Worm (Caenorhabditis elegans) whole organism, young adult: Measurements from ENCODE around the gene nhr-255.

ENCODE experiments used
- B0019.2 ChIP-seq: fragments of 200-800 bp; sonication (Bioruptor generic); conservative IDR thresholded peaks from 2 replicates; pipeline ENCODE4 v1.3.6; 2022; ENCODE audit warnings: missing genetic modification reagents, missing genetic modification characterization, missing compliant biosample characterization
- D2030.7 ChIP-seq: fragments of 200-800 bp; sonication (Bioruptor generic); IDR thresholded peaks from 2 replicates; pipeline ENCODE4 v1.3.6; 2022; ENCODE audit warnings: missing genetic modification reagents, missing genetic modification characterization, missing compliant biosample characterization
- F33H1.4 ChIP-seq: fragments of 200-800 bp; sonication (Bioruptor generic); IDR thresholded peaks from 2 replicates; pipeline ENCODE4 v1.3.6; 2022; ENCODE audit warnings: missing genetic modification reagents, missing genetic modification characterization, missing compliant biosample characterization
- F52B5.7 ChIP-seq: sonication (generic microtip); optimal IDR thresholded peaks from 2 replicates; lab custom pipeline; 2016; ENCODE audit warnings: mild to moderate bottlenecking, missing genetic modification characterization, missing compliant biosample characterization
- F55B11.4 ChIP-seq: sonication (generic microtip); optimal IDR thresholded peaks from 2 replicates; lab custom pipeline; 2016; ENCODE audit warnings: missing compliant biosample characterization, missing genetic modification characterization, borderline replicate concordance; ENCODE audit not compliant: insufficient read depth
- T07F8.4 ChIP-seq: sonication (generic microtip); optimal IDR thresholded peaks from 2 replicates; lab custom pipeline; 2016; ENCODE audit warnings: mild to moderate bottlenecking, missing genetic modification characterization, moderate library complexity, missing compliant biosample characterization
- T26A5.8 ChIP-seq: sonication (generic microtip); optimal IDR thresholded peaks from 2 replicates; lab custom pipeline; 2016; ENCODE audit warnings: missing genetic modification characterization, missing compliant biosample characterization
- Y67H2A.10 ChIP-seq: fragments of 200-800 bp; sonication (Bioruptor generic); conservative IDR thresholded peaks from 2 replicates; pipeline ENCODE4 v1.3.6; 2022; ENCODE audit warnings: missing genetic modification reagents, missing genetic modification characterization, missing compliant biosample characterization
- Y79H2A.3 ChIP-seq: fragments of 200-800 bp; sonication (Bioruptor generic); conservative IDR thresholded peaks from 2 replicates; pipeline ENCODE4 v1.3.6; 2022; ENCODE audit warnings: missing genetic modification reagents, missing genetic modification characterization, missing compliant biosample characterization
- Y95B8A.8 ChIP-seq: fragments of 200-800 bp; sonication (Bioruptor generic); IDR thresholded peaks from 2 replicates; pipeline ENCODE4 v1.3.6; 2022; ENCODE audit warnings: missing genetic modification reagents, missing genetic modification characterization, missing compliant biosample characterization
- athp-1 ChIP-seq: sonication (generic microtip); optimal IDR thresholded peaks from 2 replicates; lab custom pipeline; 2017; ENCODE audit warnings: mild to moderate bottlenecking, missing genetic modification characterization, missing compliant biosample characterization
- ceh-100 ChIP-seq: fragments of 200-800 bp; sonication (Bioruptor generic); IDR thresholded peaks from 2 replicates; pipeline ENCODE4 v1.3.6; 2022; ENCODE audit warnings: missing genetic modification reagents, missing genetic modification characterization, missing compliant biosample characterization
- ceh-79 ChIP-seq: sonication (generic microtip); optimal IDR thresholded peaks from 2 replicates; lab custom pipeline; 2017; ENCODE audit warnings: mild to moderate bottlenecking, missing genetic modification characterization, missing compliant biosample characterization
- die-1 ChIP-seq: sonication (generic microtip); optimal IDR thresholded peaks from 2 replicates; lab custom pipeline; 2016; ENCODE audit warnings: missing genotype, mild to moderate bottlenecking, missing genetic modification characterization, missing compliant biosample characterization
- dpff-1 ChIP-seq: sonication (generic microtip); optimal IDR thresholded peaks from 2 replicates; lab custom pipeline; 2017; ENCODE audit warnings: mild to moderate bottlenecking, missing genetic modification characterization, missing compliant biosample characterization
- egl-18 ChIP-seq: fragments of 200-800 bp; sonication (Bioruptor generic); IDR thresholded peaks from 2 replicates; pipeline ENCODE4 v1.3.6; 2022; ENCODE audit warnings: missing genetic modification reagents, missing genetic modification characterization, missing compliant biosample characterization
- egl-44 ChIP-seq: fragments of 200-800 bp; sonication (Bioruptor generic); IDR thresholded peaks from 2 replicates; pipeline ENCODE4 v1.3.6; 2022; ENCODE audit warnings: missing genetic modification reagents, missing genetic modification characterization, missing compliant biosample characterization
- gei-17 ChIP-seq: fragments of 200-800 bp; sonication (Bioruptor generic); optimal IDR thresholded peaks from 2 replicates; lab custom pipeline; 2018; ENCODE audit warnings: mild to moderate bottlenecking, missing genetic modification characterization, missing compliant biosample characterization
- hlh-12 ChIP-seq: sonication (generic microtip); optimal IDR thresholded peaks from 2 replicates; lab custom pipeline; 2016; ENCODE audit warnings: missing genetic modification characterization, missing compliant biosample characterization
- hlh-26 ChIP-seq: fragments of 200-800 bp; sonication (Bioruptor generic); conservative IDR thresholded peaks from 2 replicates; pipeline ENCODE4 v1.3.6; 2022; ENCODE audit warnings: missing genetic modification reagents, missing genetic modification characterization, missing compliant biosample characterization
- hsf-1 ChIP-seq: fragments of 200-800 bp; sonication (Bioruptor generic); IDR thresholded peaks from 2 replicates; pipeline ENCODE4 v1.3.6; 2022; ENCODE audit warnings: missing genetic modification reagents, missing genetic modification characterization, missing compliant biosample characterization
- lag-1 ChIP-seq: fragments of 200-800 bp; sonication (Bioruptor generic); IDR thresholded peaks from 2 replicates; pipeline ENCODE4 v1.3.6; 2022; ENCODE audit warnings: missing genetic modification reagents, missing genetic modification characterization, missing compliant biosample characterization
- lin-54 ChIP-seq: fragments of 200-800 bp; sonication (Bioruptor generic); optimal IDR thresholded peaks from 2 replicates; lab custom pipeline; 2018; ENCODE audit warnings: mild to moderate bottlenecking, missing genetic modification characterization, missing compliant biosample characterization
- lsl-1 ChIP-seq: fragments of 200-800 bp; sonication (Bioruptor generic); optimal IDR thresholded peaks from 2 replicates; lab custom pipeline; 2018; ENCODE audit warnings: mild to moderate bottlenecking, missing genetic modification characterization, moderate library complexity, missing compliant biosample characterization
- lsy-27 ChIP-seq: sonication (generic microtip); optimal IDR thresholded peaks from 2 replicates; lab custom pipeline; 2017; ENCODE audit warnings: missing genetic modification characterization, mild to moderate bottlenecking, missing compliant biosample characterization, antibody characterized with exemption, missing genotype, borderline replicate concordance; ENCODE audit not compliant: insufficient read depth
- madf-10 ChIP-seq: sonication (generic microtip); optimal IDR thresholded peaks from 2 replicates; lab custom pipeline; 2016; ENCODE audit warnings: mild to moderate bottlenecking, missing genetic modification characterization, missing compliant biosample characterization
- madf-8 ChIP-seq: fragments of 200-800 bp; sonication (Bioruptor generic); conservative IDR thresholded peaks from 2 replicates; pipeline ENCODE4 v1.3.6; 2022; ENCODE audit warnings: missing genetic modification reagents, missing genetic modification characterization, missing compliant biosample characterization
- mel-28 ChIP-seq: sonication (generic microtip); optimal IDR thresholded peaks from 2 replicates; lab custom pipeline; 2016; ENCODE audit warnings: borderline replicate concordance, mild to moderate bottlenecking, missing genetic modification characterization, missing compliant biosample characterization
- mes-4 ChIP-seq: sonication (generic microtip); optimal IDR thresholded peaks from 2 replicates; lab custom pipeline; 2016; ENCODE audit warnings: missing genotype, missing genetic modification characterization, missing compliant biosample characterization
- nfya-1 ChIP-seq: sonication (generic microtip); optimal IDR thresholded peaks from 2 replicates; lab custom pipeline; 2017; ENCODE audit warnings: antibody characterized with exemption, missing compliant biosample characterization, missing genetic modification characterization, borderline replicate concordance; ENCODE audit not compliant: insufficient read depth
- nfyb-1 ChIP-seq: fragments of 200-800 bp; sonication (Bioruptor generic); IDR thresholded peaks from 2 replicates; pipeline ENCODE4 v1.3.6; 2022; ENCODE audit warnings: missing genetic modification reagents, missing genetic modification characterization, missing compliant biosample characterization
- rec-8 ChIP-seq, 2 experiments: sonication (generic microtip); optimal IDR thresholded peaks; 2 replicates each; lab custom pipeline; 2016; ENCODE audit warnings: mild to moderate bottlenecking in 2 of 2, missing genetic modification characterization in 2 of 2, missing genetic modification reagents in 2 of 2, missing genotype in 2 of 2, missing biosample characterization in 1 of 2, missing compliant biosample characterization in 1 of 2, moderate library complexity in 1 of 2
- snpc-1.1 ChIP-seq: sonication (generic microtip); optimal IDR thresholded peaks from 2 replicates; lab custom pipeline; 2017; ENCODE audit warnings: missing genetic modification characterization, mild to moderate bottlenecking, missing compliant biosample characterization, antibody characterized with exemption, moderate library complexity, missing genotype, missing genetic modification reagents; ENCODE audit not compliant: insufficient read depth
- snpc-3.4 ChIP-seq: sonication (generic microtip); optimal IDR thresholded peaks from 2 replicates; lab custom pipeline; 2017; ENCODE audit warnings: missing genetic modification characterization, mild to moderate bottlenecking, missing compliant biosample characterization, antibody characterized with exemption, moderate library complexity, missing genotype, missing genetic modification reagents
- snpc-4 ChIP-seq, 5 experiments: fragments of 150-350 bp in 1 of 5; sonication (generic microtip) in 4 of 5; optimal IDR thresholded peaks; 2 replicates each; lab custom pipeline; 2014 to 2018; ENCODE audit warnings: missing genetic modification characterization in 5 of 5, missing biosample characterization in 3 of 5, antibody characterized with exemption in 2 of 5, mild to moderate bottlenecking in 2 of 5, missing compliant biosample characterization in 2 of 5, missing genotype in 2 of 5, moderate library complexity in 2 of 5, missing genetic modification reagents in 1 of 5
- tlf-1 ChIP-seq: fragments of 200-800 bp; sonication (Bioruptor generic); optimal IDR thresholded peaks from 2 replicates; lab custom pipeline; 2018; ENCODE audit warnings: mild to moderate bottlenecking, missing genetic modification characterization, missing compliant biosample characterization
- unc-62 ChIP-seq: fragments of 150-350 bp; optimal IDR thresholded peaks from 2 replicates; lab custom pipeline; 2014; ENCODE audit warnings: missing biosample characterization, missing genetic modification reagents, missing genetic modification characterization
- zfh-2 ChIP-seq: fragments of 200-800 bp; sonication (Bioruptor generic); conservative IDR thresholded peaks from 2 replicates; pipeline ENCODE4 v1.3.6; 2022; ENCODE audit warnings: missing genetic modification reagents, missing genetic modification characterization, missing compliant biosample characterization
- ztf-6 ChIP-seq: fragments of 200-800 bp; sonication (Bioruptor generic); IDR thresholded peaks from 2 replicates; pipeline ENCODE4 v1.3.6; 2022; ENCODE audit warnings: missing genetic modification reagents, missing genetic modification characterization, missing compliant biosample characterization

nhr-255 gene

DNA sequence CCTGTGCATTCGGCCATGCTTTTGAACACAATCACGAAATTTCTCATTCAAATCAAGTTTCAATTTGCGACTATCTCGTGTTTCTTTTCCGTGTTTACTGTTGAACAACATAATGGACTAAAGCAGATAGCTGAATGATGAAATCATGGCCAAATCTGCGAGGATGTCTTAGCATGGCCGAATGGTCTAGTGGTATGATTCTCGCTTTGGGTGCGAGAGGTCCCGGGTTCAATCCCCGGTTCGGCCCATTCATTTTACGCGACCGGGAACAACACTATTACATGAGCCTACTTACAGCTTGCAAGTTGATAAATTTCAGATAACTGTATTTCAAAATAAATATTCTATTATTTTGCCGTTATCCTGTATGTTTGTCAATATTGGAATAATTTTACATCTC, 8.8 kb downstream of the nhr-255 start (continued):
- TF ChIP-seq mes-4 (tag; lab: Kevin White, UChicago): no peak
- TF ChIP-seq rec-8 (tag; optimal IDR thresholded peaks at IDR 0.05; lab: Kevin White, UChicago): no peak
- TF ChIP-seq zfh-2 (GFP tag; lab: Robert Waterston, UW): no peak
- TF ChIP-seq T07F8.4 (tag; lab: Kevin White, UChicago): no peak
- TF ChIP-seq madf-10 (tag; lab: Kevin White, UChicago): no peak
- TF ChIP-seq madf-8: no peak
- no peak for TF ChIP-seq egl-18
- TF ChIP-seq nfyb-1 (GFP tag; lab: Robert Waterston, UW): peak; percentile 41; the same call in 1 of the 2 replicates
- no peak for TF ChIP-seq lsl-1 (GFP tag; lab: Kevin White, UChicago)
- peak; percentile 75 for TF ChIP-seq D2030.7 (GFP tag; lab: Robert Waterston, UW)
- TF ChIP-seq Y67H2A.10 (GFP tag; lab: Robert Waterston, UW): no peak
- TF ChIP-seq T26A5.8 (tag; lab: Kevin White, UChicago): no peak

DNA sequence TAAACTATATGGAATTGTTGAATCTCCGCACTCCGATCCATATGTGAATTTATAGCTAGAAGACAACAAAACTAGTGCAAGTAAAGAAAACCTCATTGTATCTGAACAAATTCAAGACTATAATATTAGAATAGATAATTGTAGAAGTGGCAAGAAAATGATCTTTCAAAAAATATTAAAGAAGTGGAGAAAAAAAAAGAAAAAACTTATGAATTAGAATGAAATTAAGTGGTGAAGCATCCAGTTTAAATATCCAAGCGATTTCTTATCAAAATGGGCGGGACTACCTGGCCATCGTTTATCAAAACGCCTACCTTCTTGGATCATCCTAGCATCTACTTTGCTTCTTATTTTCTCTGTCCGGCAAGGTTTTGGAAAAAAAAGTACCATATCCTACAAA, 14.8 kb downstream of the nhr-255 start, which contains the start of gene wrt-4:
Gene wrt-4 (minus strand): TSS at position 101 of the 400 bp plus-strand sequence.
- TF ChIP-seq egl-44 (GFP tag; lab: Robert Waterston, UW): no peak
- no peak for TF ChIP-seq tlf-1 (GFP tag; lab: Kevin White, UChicago)
- no peak for TF ChIP-seq snpc-1.1
- no peak for TF ChIP-seq F33H1.4 (GFP tag; lab: Robert Waterston, UW)
- TF ChIP-seq F55B11.4: no peak
- no peak for TF ChIP-seq F52B5.7 (tag; lab: Kevin White, UChicago)
- no peak for TF ChIP-seq unc-62
- TF ChIP-seq B0019.2 (GFP tag; lab: Robert Waterston, UW): no peak

DNA sequence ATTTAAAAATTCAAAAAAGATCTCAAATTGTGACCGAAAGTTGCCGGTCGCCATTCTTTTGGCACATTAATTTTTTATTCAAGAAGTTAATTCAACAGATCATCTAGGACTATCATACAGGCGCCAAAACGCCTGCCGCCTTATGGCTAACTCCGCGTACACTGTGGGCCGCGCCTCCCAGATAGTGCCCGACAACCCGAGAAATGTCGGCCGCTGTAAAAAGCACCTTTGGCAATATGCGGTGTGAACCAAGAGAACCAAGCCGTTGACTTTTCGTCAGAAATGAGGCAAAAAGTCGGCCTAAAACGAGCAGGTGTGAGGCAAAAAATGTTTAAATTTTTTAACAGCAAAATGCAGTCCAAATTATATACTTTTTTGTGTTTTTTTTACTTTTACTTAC, 16.8 kb downstream of the nhr-255 start:
- TF ChIP-seq lin-54 (GFP tag; lab: Kevin White, UChicago) (no peak), snpc-4 (GFP tag; optimal IDR thresholded peaks at IDR 0.05; lab: Kevin White, UChicago) (no peak), snpc-4 (tag; optimal IDR thresholded peaks at IDR 0.05; lab: Kevin White, UChicago) (peak in 2 of 4 experiments; percentile 53 to 69), Y79H2A.3 (GFP tag; lab: Robert Waterston, UW) (no peak), ceh-100 (no peak), hlh-12 (no peak), hsf-1 (GFP tag; lab: Robert Waterston, UW) (no peak)

DNA sequence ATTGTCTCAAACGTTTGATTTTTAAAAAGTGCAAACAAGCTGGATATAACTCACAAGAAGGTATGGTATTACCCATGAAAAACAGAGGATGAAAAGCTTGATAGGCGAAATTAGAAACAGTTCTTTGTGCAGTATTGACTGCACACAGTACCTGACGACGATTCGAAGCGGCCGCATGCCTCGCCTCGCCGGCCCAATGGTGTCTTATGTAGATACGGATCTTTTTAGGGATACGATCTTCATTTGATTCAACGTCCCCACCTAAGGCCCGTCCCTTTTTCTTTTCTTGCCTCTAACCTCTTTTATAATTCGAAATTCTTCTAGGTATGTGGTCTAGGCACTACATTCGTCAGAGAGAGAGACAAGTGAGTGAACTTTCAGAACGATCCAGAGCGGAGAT, 23.7 kb downstream of the nhr-255 start, which contains the start of gene bus-17:
Gene bus-17 (minus strand): TSS at position 208 of the 400 bp plus-strand sequence.
- TF ChIP-seq die-1 (tag; lab: Kevin White, UChicago): no peak
- TF ChIP-seq F33H1.4 (GFP tag; lab: Robert Waterston, UW): no peak
- no peak for TF ChIP-seq athp-1
- no peak for TF ChIP-seq lag-1 (GFP tag; lab: Robert Waterston, UW)
- no peak for TF ChIP-seq nfya-1 (tag; lab: Kevin White, UChicago)
- no peak for TF ChIP-seq gei-17 (GFP tag; lab: Kevin White, UChicago)
- no peak for TF ChIP-seq ceh-100
- TF ChIP-seq dpff-1 (tag; lab: Kevin White, UChicago): no peak
- no peak for TF ChIP-seq Y95B8A.8 (GFP tag; lab: Robert Waterston, UW)
- TF ChIP-seq ztf-6 (GFP tag; lab: Robert Waterston, UW): no peak
- TF ChIP-seq ceh-79 (tag; lab: Kevin White, UChicago): no peak
- TF ChIP-seq hlh-26 (GFP tag; lab: Robert Waterston, UW): no peak
- no peak for TF ChIP-seq snpc-4 (GFP tag; optimal IDR thresholded peaks at IDR 0.05; lab: Kevin White, UChicago)
- no peak for TF ChIP-seq snpc-4 (tag; optimal IDR thresholded peaks at IDR 0.05; lab: Kevin White, UChicago)
- TF ChIP-seq madf-10 (tag; lab: Kevin White, UChicago): no peak
- no peak for TF ChIP-seq snpc-3.4 (tag; lab: Kevin White, UChicago)
- TF ChIP-seq mel-28: no peak
- TF ChIP-seq lsy-27 (tag; lab: Kevin White, UChicago): no peak
